Worm (Caenorhabditis elegans): ENCODE data around the gene ins-9.

DNA sequence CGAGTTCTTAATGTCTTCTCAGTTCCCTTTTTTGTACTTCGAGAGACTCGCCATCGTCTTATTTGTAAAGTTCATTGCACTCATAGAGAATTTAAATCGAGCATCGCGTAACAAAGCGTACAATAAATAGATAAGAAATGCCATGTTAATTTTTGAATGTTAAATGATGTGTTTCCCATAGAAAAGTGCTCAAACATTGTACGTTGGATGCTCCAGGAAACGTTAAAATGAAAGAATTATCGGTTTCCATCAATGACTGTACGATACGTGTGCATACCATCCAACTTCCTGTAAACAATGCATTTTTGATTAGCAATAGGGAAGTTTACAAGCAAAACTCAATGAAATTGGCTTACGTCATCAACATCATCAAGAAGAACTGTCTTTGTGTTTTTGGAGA lies 45.8 kb downstream of the ins-9 start:
- TF ChIP-seq him-1 (tag; optimal IDR thresholded peaks at IDR 0.05) (no peak), dao-5 (tag; optimal IDR thresholded peaks at IDR 0.05) (no peak)

Measured in whole organism, L4/young adult.